Worm (Caenorhabditis elegans) whole organism, L1 larva: ENCODE results near the gene C08H9.18.

Experiments used
- Y116A8C.19 ChIP-seq: sonication (generic microtip); optimal IDR thresholded peaks from 2 replicates; lab custom pipeline; 2016; ENCODE audit warnings: missing compliant biosample characterization, missing genetic modification characterization, borderline replicate concordance
- fkh-10 ChIP-seq: sonication (generic microtip); optimal IDR thresholded peaks from 2 replicates; lab custom pipeline; 2017; ENCODE audit warnings: missing biosample characterization, missing genetic modification reagents, missing genetic modification characterization
- mep-1 ChIP-seq: fragments of 150-350 bp; optimal IDR thresholded peaks from 2 replicates; lab custom pipeline; 2014; ENCODE audit warnings: missing biosample characterization, missing genetic modification characterization
- nhr-85 ChIP-seq: sonication (generic microtip); peaks from one replicate; lab custom pipeline; 2016; ENCODE audit warnings: missing genetic modification characterization, inconsistent platforms, missing compliant biosample characterization
- snpc-4 ChIP-seq: fragments of 150-350 bp; optimal IDR thresholded peaks from 2 replicates; lab custom pipeline; 2014; ENCODE audit warnings: missing biosample characterization, missing genetic modification characterization
- sptf-1 ChIP-seq: fragments of 150-350 bp; optimal IDR thresholded peaks from 2 replicates; lab custom pipeline; 2014; ENCODE audit warnings: missing biosample characterization, missing genetic modification characterization
- tlp-1 ChIP-seq: fragments of 150-350 bp; optimal IDR thresholded peaks from 2 replicates; lab custom pipeline; 2014; ENCODE audit warnings: missing biosample characterization, missing genetic modification characterization
- unc-30 ChIP-seq: sonication (generic microtip); optimal IDR thresholded peaks from 2 replicates; lab custom pipeline; 2017; ENCODE audit warnings: missing biosample characterization, missing genetic modification characterization
- zag-1 ChIP-seq: fragments of 150-350 bp; optimal IDR thresholded peaks from 2 replicates; lab custom pipeline; 2014; ENCODE audit warnings: missing biosample characterization, missing genetic modification characterization
- ztf-4 ChIP-seq: fragments of 150-350 bp; optimal IDR thresholded peaks from 2 replicates; lab custom pipeline; 2014; ENCODE audit warnings: missing biosample characterization, missing genetic modification characterization

DNA sequence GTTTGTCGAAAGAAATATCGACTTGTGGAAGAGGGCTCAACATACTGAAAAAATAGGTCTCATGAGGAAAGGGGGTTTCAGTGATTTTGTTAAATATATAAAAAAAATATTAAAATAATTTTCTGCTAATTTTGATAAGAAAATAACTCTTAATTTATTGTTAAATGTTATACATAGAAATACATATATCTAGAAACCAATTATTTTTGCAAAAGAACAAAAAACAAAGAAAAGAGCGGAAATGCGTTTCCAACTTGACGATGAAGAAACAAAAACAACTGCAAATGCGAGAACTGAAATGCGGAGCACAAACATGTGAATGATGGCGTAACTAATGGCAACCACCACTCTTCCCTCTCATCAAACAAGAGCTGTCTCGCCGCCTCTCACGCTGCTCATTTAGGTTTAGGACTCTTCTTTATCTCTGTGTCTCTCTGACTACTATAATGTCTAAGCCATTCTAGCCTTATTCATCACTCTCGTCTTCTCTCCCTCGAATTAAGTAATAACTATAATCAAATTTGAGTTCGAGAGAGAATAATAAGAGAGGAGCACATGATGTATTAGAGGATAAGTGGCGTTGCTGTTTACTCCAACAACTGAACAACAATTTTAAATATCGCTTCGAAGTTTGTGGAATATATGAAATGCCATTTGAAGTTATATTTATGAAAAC is 23.6 kb downstream of the C08H9.18 start, which contains the start of gene arrd-4:
- no peak for TF ChIP-seq tlp-1 (tag; lab: Kevin White, UChicago)
- no peak for TF ChIP-seq nhr-85 (tag; lab: Kevin White, UChicago)
- TF ChIP-seq fkh-10, result no peak
- no peak for TF ChIP-seq zag-1 (tag; lab: Kevin White, UChicago)
- TF ChIP-seq unc-30 (tag; lab: Kevin White, UChicago), result no peak
- TF ChIP-seq Y116A8C.19, result no peak
- no peak for TF ChIP-seq sptf-1 (tag; lab: Kevin White, UChicago)
- no peak for TF ChIP-seq mep-1
- no peak for TF ChIP-seq ztf-4 (tag; lab: Kevin White, UChicago)
- no peak for TF ChIP-seq snpc-4
